Fruit fly (Drosophila melanogaster): ENCODE results near the gene Apoltp.

DNA sequence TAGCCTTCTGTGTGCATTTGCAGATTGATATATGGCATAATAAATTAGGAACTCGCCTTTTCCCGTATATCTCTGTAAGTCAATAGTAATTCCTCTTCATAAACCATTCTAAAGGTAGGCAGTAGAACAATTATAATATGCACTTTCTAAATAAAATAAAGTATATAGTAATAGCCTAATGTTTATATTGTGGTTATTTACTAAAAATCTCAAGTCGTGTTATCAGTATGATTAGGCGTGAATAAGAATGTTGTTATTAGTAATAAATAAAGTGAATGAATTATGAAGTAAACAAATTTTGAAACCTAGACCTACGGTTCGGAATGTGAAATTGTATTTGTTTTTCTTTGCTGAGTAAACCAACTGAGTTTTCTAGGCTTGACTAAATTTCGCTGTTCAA, 61.7 kb downstream of the Apoltp start:
- TF ChIP-seq CG8478 (optimal IDR thresholded peaks at IDR 0.05) (no peak), CTCF (optimal IDR thresholded peaks at IDR 0.05) (no peak)
